Fruit fly (Drosophila melanogaster): ENCODE measurements around the gene mesh.

DNA sequence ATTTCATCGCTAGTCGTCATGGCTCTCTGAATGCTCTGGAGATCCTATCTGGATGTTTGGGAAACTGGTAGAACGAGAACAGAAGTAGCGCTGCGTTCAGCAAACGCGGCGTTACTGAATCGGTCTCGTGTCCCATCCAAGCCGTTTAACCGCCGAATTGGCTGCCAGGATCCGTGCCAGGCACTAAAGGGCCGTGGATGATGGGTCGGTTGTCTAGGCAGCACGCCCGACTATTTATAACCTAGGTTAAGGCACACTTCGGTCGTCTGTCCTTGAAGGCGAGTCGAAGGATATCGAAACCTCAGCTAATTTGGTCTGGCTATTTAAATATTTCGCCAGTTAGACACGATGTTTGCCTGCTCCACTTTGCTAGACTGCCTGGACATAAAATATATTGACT is 39.7 kb upstream of the mesh start, which contains the start of gene CG15564:
- no peak for TF ChIP-seq E2f2 (GFP tag; IDR thresholded peaks at IDR 0.05)
- no peak for TF ChIP-seq CG4360 (GFP tag; IDR thresholded peaks at IDR 0.05)
- TF ChIP-seq sens (GFP tag) = peak; percentile 34
- TF ChIP-seq gsb-n (tag; optimal IDR thresholded peaks at IDR 0.05) = no peak
- TF ChIP-seq wdn (GFP tag; IDR thresholded peaks at IDR 0.05) = no peak
- TF ChIP-seq Bgb (GFP tag; IDR thresholded peaks at IDR 0.05; ENCODE audit: partially characterized antibody) = no peak
- no peak for TF ChIP-seq bcd (GFP tag; optimal IDR thresholded peaks at IDR 0.05)
- TF ChIP-seq CG6683 (GFP tag; optimal IDR thresholded peaks at IDR 0.05) = no peak
- TF ChIP-seq Elba2 (GFP tag; optimal IDR thresholded peaks at IDR 0.05) = no peak
- no peak for TF ChIP-seq CG17385 (GFP tag; optimal IDR thresholded peaks at IDR 0.05)
- TF ChIP-seq CG5953 (GFP tag; IDR thresholded peaks at IDR 0.05) = no peak
- TF ChIP-seq ATbp (GFP tag; optimal IDR thresholded peaks at IDR 0.05) = no peak
